Worm (Caenorhabditis elegans): Measurements from ENCODE around the gene marc-5.
A peak's percentile ranks its signal among the peaks of the same experiment; 100 is the strongest.

Gene marc-5

ce11 chrII:12341566-12342223 is 37.6 kb downstream of the marc-5 start (continued):
- TF ChIP-seq efl-1 (optimal IDR thresholded peaks at IDR 0.05) (peak; percentile 19 to 42), efl-1 (GFP tag; optimal IDR thresholded peaks at IDR 0.05 in 1 of 2) (peak; percentile 58 to 95), blmp-1 (tag; optimal IDR thresholded peaks at IDR 0.05) (peak; percentile 6), lin-14 (GFP tag; optimal IDR thresholded peaks at IDR 0.05) (peak; percentile 26), nhr-20 (tag; optimal IDR thresholded peaks at IDR 0.05) (peak; percentile 38), nhr-84 (tag; optimal IDR thresholded peaks at IDR 0.05) (no peak), C34B4.2 (tag; optimal IDR thresholded peaks at IDR 0.05) (no peak), grh-1 (GFP tag; IDR thresholded peaks at IDR 0.05) (no peak)

- no peak for TF ChIP-seq fkh-8 (tag; optimal IDR thresholded peaks at IDR 0.05)
- no peak for TF ChIP-seq nhr-47 (tag; optimal IDR thresholded peaks at IDR 0.05)
- no peak for TF ChIP-seq hlh-17 (GFP tag; optimal IDR thresholded peaks at IDR 0.05; ENCODE audit: borderline replicate concordance)
- TF ChIP-seq egl-13 (tag; optimal IDR thresholded peaks at IDR 0.05), result no peak
- TF ChIP-seq elt-3 (tag; optimal IDR thresholded peaks at IDR 0.05), result no peak
- TF ChIP-seq nhr-85 (tag), result no peak
- TF ChIP-seq snu-23 (GFP tag; optimal IDR thresholded peaks at IDR 0.05), result no peak
- TF ChIP-seq grh-1 (GFP tag; IDR thresholded peaks at IDR 0.05), result no peak
- no peak for TF ChIP-seq egl-27 (tag; optimal IDR thresholded peaks at IDR 0.05)
These were observed 39.7 kb downstream of the marc-5 start, which contains the start of gene sop-2 for ce11 chrII:12339644-12340043. sop-2 (plus strand) TSS chrII:12339944.

ce11 chrII:12339152-12339551 is 40.2 kb downstream of the marc-5 start:
- TF ChIP-seq tbx-2 (tag; optimal IDR thresholded peaks at IDR 0.05) (peak; percentile 75), unc-62 (GFP tag; optimal IDR thresholded peaks at IDR 0.05) (no peak), nhr-76 (tag; optimal IDR thresholded peaks at IDR 0.05) (no peak), ceh-88 (GFP tag; IDR thresholded peaks at IDR 0.05) (no peak), sptf-1 (tag; optimal IDR thresholded peaks at IDR 0.05) (no peak), unc-86 (tag; optimal IDR thresholded peaks at IDR 0.05) (peak; percentile 60), jun-1 (tag; optimal IDR thresholded peaks at IDR 0.05) (peak; percentile 30), alr-1 (tag; optimal IDR thresholded peaks at IDR 0.05; ENCODE audit: borderline replicate concordance) (no peak), egl-13 (tag; optimal IDR thresholded peaks at IDR 0.05) (peak; percentile 20), sup-37 (GFP tag; optimal IDR thresholded peaks at IDR 0.05) (no peak), pag-3 (tag; optimal IDR thresholded peaks at IDR 0.05; ENCODE audit: borderline replicate concordance, insufficient read depth) (no peak), unc-130 (tag; optimal IDR thresholded peaks at IDR 0.05) (peak; percentile 57), elt-2 (tag; optimal IDR thresholded peaks at IDR 0.05) (no peak), lsy-2 (tag; optimal IDR thresholded peaks at IDR 0.05) (peak; percentile 91 to 95), lin-39 (tag; optimal IDR thresholded peaks at IDR 0.05) (peak; percentile 17), efl-3 (GFP tag; optimal IDR thresholded peaks at IDR 0.05) (no peak), vab-15 (tag; optimal IDR thresholded peaks at IDR 0.05) (no peak), nhr-11 (tag; optimal IDR thresholded peaks at IDR 0.05) (no peak), snu-23 (GFP tag; optimal IDR thresholded peaks at IDR 0.05) (peak; percentile 85), mep-1 (tag; optimal IDR thresholded peaks at IDR 0.05) (peak; percentile 80), fkh-8 (tag; optimal IDR thresholded peaks at IDR 0.05) (peak; percentile 72), aha-1 (tag; optimal IDR thresholded peaks at IDR 0.05) (no peak), lin-15B (tag; optimal IDR thresholded peaks at IDR 0.05) (peak; percentile 12), hlh-17 (GFP tag; optimal IDR thresholded peaks at IDR 0.05; ENCODE audit: borderline replicate concordance) (no peak), pax-3 (tag; optimal IDR thresholded peaks at IDR 0.05) (peak; percentile 60), nhr-47 (tag; optimal IDR thresholded peaks at IDR 0.05) (peak; percentile 74), tlp-1 (tag; optimal IDR thresholded peaks at IDR 0.05) (no peak), F16B12.6 (tag; optimal IDR thresholded peaks at IDR 0.05) (peak; percentile 43), lin-35 (GFP tag; optimal IDR thresholded peaks at IDR 0.05) (peak; percentile 67 to 83), nhr-237 (tag; optimal IDR thresholded peaks at IDR 0.05) (no peak), hpl-2 (GFP tag; optimal IDR thresholded peaks at IDR 0.05) (peak; percentile 33), Y116A8C.19 (tag; optimal IDR thresholded peaks at IDR 0.05; ENCODE audit: borderline replicate concordance) (no peak), aly-2 (tag; optimal IDR thresholded peaks at IDR 0.05) (no peak), elt-3 (tag; optimal IDR thresholded peaks at IDR 0.05) (peak in 2 of 6 experiments; percentile 22 to 27), egl-27 (tag; optimal IDR thresholded peaks at IDR 0.05) (no peak), ama-1 (optimal IDR thresholded peaks at IDR 0.05) (no peak), dsc-1 (tag; optimal IDR thresholded peaks at IDR 0.05) (peak; percentile 81), zip-4 (GFP tag; optimal IDR thresholded peaks at IDR 0.05) (no peak), blmp-1 (tag; optimal IDR thresholded peaks at IDR 0.05) (peak; percentile 77)

Data from whole organism, L1 larva.